Worm (Caenorhabditis elegans) whole organism, L1 larva: Measurements from ENCODE around the gene srh-33.

Experiments used
- C04F5.9 ChIP-seq: sonication (generic microtip); optimal IDR thresholded peaks from 2 replicates; lab custom pipeline; 2016; ENCODE audit warnings: missing genetic modification characterization, missing compliant biosample characterization
- C34B4.2 ChIP-seq: sonication (generic microtip); optimal IDR thresholded peaks from 2 replicates; lab custom pipeline; 2017; ENCODE audit warnings: mild to moderate bottlenecking, missing genetic modification characterization, missing compliant biosample characterization
- ama-1 ChIP-seq: fragments of 150-350 bp; optimal IDR thresholded peaks from 2 replicates; lab custom pipeline; 2014
- blmp-1 ChIP-seq: fragments of 150-350 bp; optimal IDR thresholded peaks from 2 replicates; lab custom pipeline; 2014; ENCODE audit warnings: missing biosample characterization, missing genetic modification characterization
- ceh-90 ChIP-seq: sonication (generic microtip); optimal IDR thresholded peaks from 2 replicates; lab custom pipeline; 2016; ENCODE audit warnings: missing genetic modification characterization, missing compliant biosample characterization
- ces-1 ChIP-seq: fragments of 150-350 bp; optimal IDR thresholded peaks from 2 replicates; lab custom pipeline; 2014; ENCODE audit warnings: missing biosample characterization, missing genetic modification reagents, missing genetic modification characterization
- efl-1 ChIP-seq, 4 experiments: fragments of 150-350 bp; optimal IDR thresholded peaks in 3 of 4; peaks in 1 of 4; 1 replicate in 1 of 4; 2 replicates in 3 of 4; lab custom pipeline; 2014; ENCODE audit warnings: missing biosample characterization in 2 of 4, missing genetic modification characterization in 2 of 4, missing genetic modification reagents in 2 of 4
- egl-13 ChIP-seq: sonication (generic microtip); optimal IDR thresholded peaks from 2 replicates; lab custom pipeline; 2016; ENCODE audit warnings: missing genotype, missing genetic modification reagents, missing genetic modification characterization, missing compliant biosample characterization
- egl-27 ChIP-seq, 2 experiments: fragments of 150-350 bp in 1 of 2; sonication (generic microtip); optimal IDR thresholded peaks; 3 replicates each; lab custom pipeline; 2017 to 2018; ENCODE audit warnings: missing biosample characterization in 2 of 2, missing genetic modification characterization in 2 of 2, missing genetic modification reagents in 2 of 2
- elt-2 ChIP-seq: sonication (generic microtip); optimal IDR thresholded peaks from 2 replicates; lab custom pipeline; 2016; ENCODE audit warnings: missing genetic modification characterization, mild to moderate bottlenecking, inconsistent platforms, missing compliant biosample characterization, missing genetic modification reagents
- fkh-10 ChIP-seq: sonication (generic microtip); optimal IDR thresholded peaks from 2 replicates; lab custom pipeline; 2017; ENCODE audit warnings: missing biosample characterization, missing genetic modification reagents, missing genetic modification characterization
- fkh-4 ChIP-seq: sonication (generic microtip); optimal IDR thresholded peaks from 2 replicates; lab custom pipeline; 2016; ENCODE audit warnings: missing compliant biosample characterization, missing genetic modification characterization, borderline replicate concordance
- fkh-8 ChIP-seq: sonication (generic microtip); optimal IDR thresholded peaks from 2 replicates; lab custom pipeline; 2016; ENCODE audit warnings: mild to moderate bottlenecking, missing genetic modification characterization, missing compliant biosample characterization
- fos-1 ChIP-seq: fragments of 150-350 bp; optimal IDR thresholded peaks from 2 replicates; lab custom pipeline; 2014; ENCODE audit warnings: missing biosample characterization, missing genetic modification characterization
- grh-1 ChIP-seq: fragments of 200-800 bp; sonication (Bioruptor generic); IDR thresholded peaks from 2 replicates; pipeline ENCODE4 v1.3.6; 2022; ENCODE audit warnings: missing genetic modification reagents, missing genetic modification characterization, missing compliant biosample characterization
- hlh-17 ChIP-seq: fragments of 200-800 bp; sonication (Bioruptor generic); optimal IDR thresholded peaks from 2 replicates; lab custom pipeline; 2018; ENCODE audit warnings: missing genetic modification characterization, mild to moderate bottlenecking, missing compliant biosample characterization, moderate library complexity, borderline replicate concordance
- irx-1 ChIP-seq: sonication (generic microtip); optimal IDR thresholded peaks from 2 replicates; lab custom pipeline; 2016; ENCODE audit warnings: missing genetic modification characterization, missing compliant biosample characterization
- isw-1 ChIP-seq: fragments of 200-800 bp; sonication (Bioruptor generic); IDR thresholded peaks from 2 replicates; pipeline ENCODE4 v1.3.6; 2022; ENCODE audit warnings: missing genetic modification characterization, missing compliant biosample characterization
- jun-1 ChIP-seq: fragments of 150-350 bp; optimal IDR thresholded peaks from 2 replicates; lab custom pipeline; 2014; ENCODE audit warnings: missing biosample characterization, missing genetic modification reagents, missing genetic modification characterization
- lin-13 ChIP-seq: fragments of 150-350 bp; optimal IDR thresholded peaks from 2 replicates; lab custom pipeline; 2014; ENCODE audit warnings: missing biosample characterization, missing genetic modification reagents, missing genetic modification characterization
- lin-15B ChIP-seq: fragments of 150-350 bp; sonication (generic microtip); optimal IDR thresholded peaks from 3 replicates; lab custom pipeline; 2014; ENCODE audit warnings: missing biosample characterization, missing genetic modification characterization
- lin-35 ChIP-seq, 2 experiments: fragments of 150-350 bp; optimal IDR thresholded peaks; 2 replicates each; lab custom pipeline; 2014; ENCODE audit warnings: missing biosample characterization in 2 of 2, missing genetic modification characterization in 2 of 2, missing genetic modification reagents in 2 of 2
- mdl-1 ChIP-seq, 2 experiments: fragments of 150-350 bp; optimal IDR thresholded peaks; 2 replicates each; lab custom pipeline; 2014 to 2017; ENCODE audit warnings: missing biosample characterization in 2 of 2, missing genetic modification characterization in 2 of 2, inconsistent platforms in 1 of 2
- mef-2 ChIP-seq: fragments of 150-350 bp; optimal IDR thresholded peaks from 2 replicates; lab custom pipeline; 2014; ENCODE audit warnings: missing biosample characterization, missing genetic modification characterization
- mep-1 ChIP-seq: fragments of 150-350 bp; optimal IDR thresholded peaks from 2 replicates; lab custom pipeline; 2014; ENCODE audit warnings: missing biosample characterization, missing genetic modification characterization
- nhr-12 ChIP-seq: sonication (generic microtip); optimal IDR thresholded peaks from 2 replicates; lab custom pipeline; 2017; ENCODE audit warnings: missing biosample characterization, missing genetic modification characterization
- nhr-20 ChIP-seq: sonication (generic microtip); optimal IDR thresholded peaks from 2 replicates; lab custom pipeline; 2016; ENCODE audit warnings: mild to moderate bottlenecking, missing genetic modification characterization, missing compliant biosample characterization
- nhr-28 ChIP-seq: fragments of 150-350 bp; optimal IDR thresholded peaks from 2 replicates; lab custom pipeline; 2014; ENCODE audit warnings: missing biosample characterization, missing genetic modification characterization
- nhr-71 ChIP-seq: sonication (generic microtip); optimal IDR thresholded peaks from 2 replicates; lab custom pipeline; 2016; ENCODE audit warnings: mild to moderate bottlenecking, missing genetic modification characterization, moderate library complexity, missing compliant biosample characterization
- nhr-76 ChIP-seq: sonication (generic microtip); optimal IDR thresholded peaks from 2 replicates; lab custom pipeline; 2017; ENCODE audit warnings: missing biosample characterization, missing genetic modification characterization
- nhr-85 ChIP-seq: sonication (generic microtip); peaks from one replicate; lab custom pipeline; 2016; ENCODE audit warnings: missing genetic modification characterization, inconsistent platforms, missing compliant biosample characterization
- pag-3 ChIP-seq: sonication (generic microtip); optimal IDR thresholded peaks from 2 replicates; lab custom pipeline; 2017; ENCODE audit warnings: missing genetic modification characterization, mild to moderate bottlenecking, missing compliant biosample characterization, antibody characterized with exemption, borderline replicate concordance; ENCODE audit not compliant: insufficient read depth
- pqm-1 ChIP-seq: sonication (generic microtip); optimal IDR thresholded peaks from 3 replicates; lab custom pipeline; 2017; ENCODE audit warnings: missing biosample characterization, missing genetic modification characterization
- rnt-1 ChIP-seq: sonication (generic microtip); optimal IDR thresholded peaks from 2 replicates; lab custom pipeline; 2016; ENCODE audit warnings: mild to moderate bottlenecking, missing genetic modification characterization, moderate library complexity, missing compliant biosample characterization
- snpc-4 ChIP-seq: fragments of 150-350 bp; optimal IDR thresholded peaks from 2 replicates; lab custom pipeline; 2014; ENCODE audit warnings: missing biosample characterization, missing genetic modification characterization
- snu-23 ChIP-seq: sonication (generic microtip); optimal IDR thresholded peaks from 2 replicates; lab custom pipeline; 2016; ENCODE audit warnings: missing genetic modification characterization, missing compliant biosample characterization
- swsn-7 ChIP-seq: sonication (generic microtip); optimal IDR thresholded peaks from 2 replicates; lab custom pipeline; 2016; ENCODE audit warnings: missing genetic modification characterization, missing compliant biosample characterization
- tbx-2 ChIP-seq: sonication (generic microtip); optimal IDR thresholded peaks from 2 replicates; lab custom pipeline; 2016; ENCODE audit warnings: missing genetic modification characterization, missing compliant biosample characterization
- unc-30 ChIP-seq: sonication (generic microtip); optimal IDR thresholded peaks from 2 replicates; lab custom pipeline; 2017; ENCODE audit warnings: missing biosample characterization, missing genetic modification characterization
- unc-98 ChIP-seq: fragments of 200-800 bp; sonication (Bioruptor generic); IDR thresholded peaks from 2 replicates; pipeline ENCODE4 v1.3.6; 2022; ENCODE audit warnings: missing genetic modification characterization, missing compliant biosample characterization
- zag-1 ChIP-seq: fragments of 150-350 bp; optimal IDR thresholded peaks from 2 replicates; lab custom pipeline; 2014; ENCODE audit warnings: missing biosample characterization, missing genetic modification characterization
- zip-4 ChIP-seq: fragments of 200-800 bp; sonication (Bioruptor generic); optimal IDR thresholded peaks from 2 replicates; lab custom pipeline; 2018; ENCODE audit warnings: mild to moderate bottlenecking, missing genetic modification characterization, moderate library complexity, missing compliant biosample characterization
- ztf-11 ChIP-seq, 2 experiments: sonication (generic microtip); optimal IDR thresholded peaks; 2 replicates each; lab custom pipeline; 2016 to 2017; ENCODE audit warnings: missing genetic modification characterization in 2 of 2, missing biosample characterization in 1 of 2, missing compliant biosample characterization in 1 of 2
- ztf-4 ChIP-seq: fragments of 150-350 bp; optimal IDR thresholded peaks from 2 replicates; lab custom pipeline; 2014; ENCODE audit warnings: missing biosample characterization, missing genetic modification characterization

Gene srh-33

ce11 chrV:474516-474915 is 31.4 kb upstream of the srh-33 start, which contains the start of gene nhr-99:
Gene nhr-99 (plus strand): TSS chrV:474778.
- TF ChIP-seq nhr-76 (tag; lab: Kevin White, UChicago) (no peak), nhr-12 (tag; lab: Kevin White, UChicago) (no peak), nhr-28 (no peak), fos-1 (tag; lab: Kevin White, UChicago) (no peak), irx-1 (tag; lab: Kevin White, UChicago) (no peak), nhr-20 (tag; lab: Kevin White, UChicago) (peak; percentile 40), egl-27 (tag; optimal IDR thresholded peaks at IDR 0.05; lab: Kevin White, UChicago) (no peak), egl-13 (tag; lab: Kevin White, UChicago) (no peak), lin-35 (GFP tag; optimal IDR thresholded peaks at IDR 0.05; lab: Kevin White, UChicago) (peak in 1 of 2 experiments; percentile 10), elt-2 (tag; lab: Kevin White, UChicago) (peak; percentile 62), isw-1 (GFP tag; lab: Robert Waterston, UW) (no peak), pag-3 (tag; lab: Kevin White, UChicago) (no peak)
- TF ChIP-seq, all 84 proteins: peak for 3

ce11 chrV:472589-472988 is 29.5 kb upstream of the srh-33 start, which contains the start of gene srt-31:
Gene srt-31 (plus strand): TSS chrV:472889.
- TF ChIP-seq jun-1 (tag; lab: Kevin White, UChicago): no peak
- TF ChIP-seq lin-15B (tag; lab: Kevin White, UChicago): no peak
- TF ChIP-seq efl-1 (optimal IDR thresholded peaks at IDR 0.05; lab: Kevin White, UChicago): no peak
- no peak for TF ChIP-seq efl-1 (GFP tag; optimal IDR thresholded peaks at IDR 0.05 in 1 of 2; lab: Kevin White, UChicago)
- no peak for TF ChIP-seq ztf-11 (tag; optimal IDR thresholded peaks at IDR 0.05; lab: Kevin White, UChicago)
- no peak for TF ChIP-seq unc-30 (tag; lab: Kevin White, UChicago)
- TF ChIP-seq mef-2: no peak
- TF ChIP-seq ceh-90 (tag; lab: Kevin White, UChicago): no peak
- no peak for TF ChIP-seq hlh-17 (GFP tag; lab: Kevin White, UChicago)
- no peak for TF ChIP-seq isw-1 (GFP tag; lab: Robert Waterston, UW)

- no peak for TF ChIP-seq snu-23 (GFP tag; lab: Kevin White, UChicago)
- peak; percentile 14 for TF ChIP-seq fkh-8 (tag; lab: Kevin White, UChicago)
These were observed 25.4 kb upstream of the srh-33 start, which contains the start of gene srbc-57 for ce11 chrV:468460-468859. Gene srbc-57 (minus strand): TSS chrV:468560.

ce11 chrV:467507-467906 is 24.4 kb upstream of the srh-33 start:
- TF ChIP-seq efl-1 (optimal IDR thresholded peaks at IDR 0.05; lab: Kevin White, UChicago): no peak
- TF ChIP-seq efl-1 (GFP tag; optimal IDR thresholded peaks at IDR 0.05 in 1 of 2; lab: Kevin White, UChicago): peak in 1 of 2 experiments; percentile 85
- no peak for TF ChIP-seq nhr-71

ce11 chrV:465355-465754 is 22.3 kb upstream of the srh-33 start:
- TF ChIP-seq ztf-4 (tag; lab: Kevin White, UChicago): no peak
- no peak for TF ChIP-seq rnt-1 (tag; lab: Kevin White, UChicago)
- TF ChIP-seq jun-1 (tag; lab: Kevin White, UChicago): no peak
- TF ChIP-seq mep-1 (tag; lab: Kevin White, UChicago): peak; percentile 2
- no peak for TF ChIP-seq ces-1 (GFP tag; lab: Kevin White, UChicago)
- no peak for TF ChIP-seq ama-1 (lab: Kevin White, UChicago)
- no peak for TF ChIP-seq fkh-10
- no peak for TF ChIP-seq zip-4 (GFP tag; lab: Kevin White, UChicago)
- TF ChIP-seq C04F5.9 (tag; lab: Kevin White, UChicago): no peak
- no peak for TF ChIP-seq fos-1 (tag; lab: Kevin White, UChicago)
- peak; percentile 32 for TF ChIP-seq fkh-4
- TF ChIP-seq lin-35 (GFP tag; optimal IDR thresholded peaks at IDR 0.05; lab: Kevin White, UChicago): no peak
- TF ChIP-seq tbx-2 (tag; lab: Kevin White, UChicago): no peak
- no peak for TF ChIP-seq zag-1 (tag; lab: Kevin White, UChicago)
- no peak for TF ChIP-seq unc-98 (GFP tag; lab: Robert Waterston, UW)
- peak; percentile 10 for TF ChIP-seq lin-13 (GFP tag; lab: Kevin White, UChicago)
- TF ChIP-seq elt-2 (tag; lab: Kevin White, UChicago): no peak
- peak; percentile 89 for TF ChIP-seq blmp-1 (tag; lab: Kevin White, UChicago)
- TF ChIP-seq C34B4.2 (tag; lab: Kevin White, UChicago): no peak
- peak; percentile 4 for TF ChIP-seq nhr-20 (tag; lab: Kevin White, UChicago)
- TF ChIP-seq snpc-4 (tag; lab: Kevin White, UChicago): no peak
- TF ChIP-seq swsn-7 (tag; lab: Kevin White, UChicago): no peak
- TF ChIP-seq grh-1: no peak
- no peak for TF ChIP-seq pqm-1 (tag; lab: Kevin White, UChicago)
- TF ChIP-seq mdl-1 (tag; optimal IDR thresholded peaks at IDR 0.05; lab: Kevin White, UChicago): no peak
- no peak for TF ChIP-seq mef-2
- no peak for TF ChIP-seq ztf-11 (tag; optimal IDR thresholded peaks at IDR 0.05; lab: Kevin White, UChicago)
- peak; percentile 78 for TF ChIP-seq nhr-85 (tag; lab: Kevin White, UChicago)
- no peak for TF ChIP-seq unc-30 (tag; lab: Kevin White, UChicago)
